Worm (Caenorhabditis elegans): ENCODE data around the gene sfxn-1.2.

Gene sfxn-1.2

DNA sequence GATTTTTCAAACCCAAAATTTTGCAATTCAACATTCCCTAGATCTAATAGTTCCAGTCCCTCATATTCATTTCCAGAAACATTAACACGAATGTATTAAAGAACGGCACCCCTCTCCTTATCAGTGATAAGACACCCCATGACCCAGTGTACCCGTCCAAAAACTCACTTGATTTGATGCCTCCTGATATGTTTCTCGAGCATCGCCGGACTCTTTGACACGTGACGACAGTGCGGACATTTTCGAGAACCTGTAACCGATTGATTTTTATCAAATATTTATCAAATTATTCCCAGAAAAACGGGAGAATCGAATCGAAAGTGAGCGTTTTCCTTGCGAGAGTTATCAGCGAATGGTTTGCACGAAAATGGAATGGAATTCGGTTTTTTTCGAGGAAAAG, 34.9 kb upstream of the sfxn-1.2 start:
- no peak for TF ChIP-seq hlh-12 (tag; optimal IDR thresholded peaks at IDR 0.05)
- 0 out of 2 replicates have a peak, but pooled peaks have one; percentile 44 for TF ChIP-seq nfyb-1 (GFP tag; IDR thresholded peaks at IDR 0.05)
- TF ChIP-seq ets-4 (GFP tag; optimal IDR thresholded peaks at IDR 0.05): peak; percentile 40
- peak; percentile 59 for TF ChIP-seq atf-7 (tag; optimal IDR thresholded peaks at IDR 0.05)
- TF ChIP-seq let-607 (tag; optimal IDR thresholded peaks at IDR 0.05): peak in 1 of 2 experiments; percentile 17
- no peak for TF ChIP-seq lir-1 (GFP tag; conservative IDR thresholded peaks at IDR 0.05)
- peak; percentile 42 for TF ChIP-seq tlf-1 (GFP tag; optimal IDR thresholded peaks at IDR 0.05)
- TF ChIP-seq Y53G8AR.9 (GFP tag; conservative IDR thresholded peaks at IDR 0.05): peak; percentile 69; the same call in 1 of the 2 replicates
- TF ChIP-seq B0336.3 (GFP tag; IDR thresholded peaks at IDR 0.05): peak; percentile 41; the same call in 1 of the 2 replicates
- TF ChIP-seq sea-2 (GFP tag; IDR thresholded peaks at IDR 0.05): no peak
- TF ChIP-seq nhr-80 (tag; optimal IDR thresholded peaks at IDR 0.05): peak; percentile 81
- TF ChIP-seq K11D2.4 (GFP tag; IDR thresholded peaks at IDR 0.05): 0 out of 2 replicates have a peak, but pooled peaks have one; percentile 28
- TF ChIP-seq snpc-4 (GFP tag; optimal IDR thresholded peaks at IDR 0.05): no peak
- peak in 1 of 4 experiments; percentile 16 for TF ChIP-seq snpc-4 (tag; optimal IDR thresholded peaks at IDR 0.05)
- peak; percentile 7 for TF ChIP-seq attf-5 (GFP tag; optimal IDR thresholded peaks at IDR 0.05)
- TF ChIP-seq dox-1 (GFP tag; IDR thresholded peaks at IDR 0.05): 0 out of 2 replicates have a peak, but pooled peaks have one; percentile 24
- no peak for TF ChIP-seq cebp-1 (GFP tag; IDR thresholded peaks at IDR 0.05)
- peak; percentile 66 for TF ChIP-seq cebp-1 (tag; optimal IDR thresholded peaks at IDR 0.05)
- peak; percentile 33 for TF ChIP-seq chd-7 (tag; optimal IDR thresholded peaks at IDR 0.05)
- no peak for TF ChIP-seq ekl-4 (GFP tag; IDR thresholded peaks at IDR 0.05)
- peak; percentile 48; the same call in 1 of the 2 replicates for TF ChIP-seq let-526 (GFP tag; IDR thresholded peaks at IDR 0.05)
- TF ChIP-seq madf-10 (tag; optimal IDR thresholded peaks at IDR 0.05): peak; percentile 38
- TF ChIP-seq F57C9.4 (tag; optimal IDR thresholded peaks at IDR 0.05): no peak
- peak; percentile 64; the same call in 1 of the 2 replicates for TF ChIP-seq hsf-1 (GFP tag; IDR thresholded peaks at IDR 0.05)
- peak; percentile 34 for TF ChIP-seq tbp1 (GFP tag; optimal IDR thresholded peaks at IDR 0.05)
- TF ChIP-seq nhr-90 (tag; optimal IDR thresholded peaks at IDR 0.05): peak; percentile 26
- no peak for TF ChIP-seq mel-28 (tag; optimal IDR thresholded peaks at IDR 0.05; ENCODE audit: borderline replicate concordance)

DNA sequence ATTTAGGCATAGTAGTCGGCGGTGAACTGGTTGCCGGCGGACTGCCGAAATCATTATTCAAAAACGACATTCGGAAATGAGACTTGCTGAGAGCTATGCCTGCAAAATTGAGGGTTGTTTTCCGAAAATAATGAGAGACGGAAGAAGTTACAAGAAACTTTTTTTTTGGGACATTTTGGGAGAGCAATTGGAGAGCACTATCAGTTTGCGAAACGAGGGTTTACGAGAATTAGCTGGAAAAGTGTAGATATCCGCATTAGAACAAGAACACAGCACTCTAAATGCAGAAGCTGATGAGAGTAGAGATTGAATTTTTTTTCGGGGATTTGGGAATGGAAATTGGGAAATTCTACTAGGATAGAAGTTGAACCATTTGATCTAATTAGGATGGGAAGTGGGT, 33.3 kb upstream of the sfxn-1.2 start, which contains the start of gene pqm-1:
TSS of gene pqm-1 (minus strand) at position 101 of the 400 bp plus-strand sequence.
- TF ChIP-seq F52B5.7 (tag; optimal IDR thresholded peaks at IDR 0.05) (no peak), B0261.1 (tag; optimal IDR thresholded peaks at IDR 0.05) (no peak), nfyb-1 (GFP tag; IDR thresholded peaks at IDR 0.05) (no peak), tbp1 (GFP tag; optimal IDR thresholded peaks at IDR 0.05) (no peak), B0019.2 (GFP tag; conservative IDR thresholded peaks at IDR 0.05) (no peak)

DNA sequence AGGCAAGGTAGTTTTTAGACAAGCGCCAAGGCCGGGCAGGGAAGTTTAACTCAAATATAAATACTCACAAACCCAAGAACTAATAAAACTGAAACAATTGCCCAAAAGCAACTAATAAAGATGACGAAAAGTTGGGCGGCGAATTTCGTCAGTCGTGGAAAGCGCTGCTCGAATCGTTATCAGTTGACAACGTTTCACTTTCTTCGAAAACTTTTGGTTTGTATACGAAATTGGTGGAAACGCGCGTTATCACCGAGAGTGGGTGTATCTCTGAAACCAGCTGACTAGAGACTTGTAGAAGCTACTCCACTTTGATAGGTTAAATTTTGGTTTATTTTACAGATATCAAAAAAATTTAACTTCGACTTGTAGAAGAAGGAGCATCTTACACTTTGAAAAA, 32.7 kb upstream of the sfxn-1.2 start:
- TF ChIP-seq dox-1 (GFP tag; IDR thresholded peaks at IDR 0.05): 0 out of 2 replicates have a peak, but pooled peaks have one; percentile 11
- peak; percentile 31; the same call in 1 of the 2 replicates for TF ChIP-seq Y53G8AR.9 (GFP tag; conservative IDR thresholded peaks at IDR 0.05)
- no peak for TF ChIP-seq gei-17 (GFP tag; optimal IDR thresholded peaks at IDR 0.05)
- no peak for TF ChIP-seq ets-4 (GFP tag; optimal IDR thresholded peaks at IDR 0.05)
- TF ChIP-seq nhr-80 (tag; optimal IDR thresholded peaks at IDR 0.05): peak; percentile 60
- no peak for TF ChIP-seq zim-3 (tag; optimal IDR thresholded peaks at IDR 0.05)

DNA sequence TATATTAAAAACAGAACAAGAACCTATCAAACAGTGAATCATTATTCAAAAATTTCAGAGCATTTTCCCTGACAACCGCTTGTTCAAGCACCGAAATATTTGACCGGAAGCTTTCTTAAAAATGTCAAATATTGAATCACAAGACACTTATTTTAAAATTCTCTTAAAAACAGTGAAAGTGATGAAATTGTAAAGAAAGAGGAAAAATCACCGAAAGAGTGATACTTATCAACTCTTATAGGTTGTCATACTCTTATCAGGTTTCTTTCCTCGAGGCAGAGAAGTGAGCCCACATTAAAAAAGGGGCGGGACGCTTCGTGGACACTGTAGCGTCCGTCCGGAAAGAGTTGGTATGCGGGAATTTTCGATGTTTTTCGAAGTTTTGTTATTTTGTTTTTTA, 32.0 kb upstream of the sfxn-1.2 start:
- no peak for TF ChIP-seq ets-4 (GFP tag; optimal IDR thresholded peaks at IDR 0.05)
- no peak for TF ChIP-seq nfya-2 (GFP tag; IDR thresholded peaks at IDR 0.05)
- TF ChIP-seq cebp-1 (GFP tag; IDR thresholded peaks at IDR 0.05): peak; percentile 33; the same call in 1 of the 2 replicates
- TF ChIP-seq cebp-1 (tag; optimal IDR thresholded peaks at IDR 0.05): peak; percentile 56
- TF ChIP-seq nhr-80 (tag; optimal IDR thresholded peaks at IDR 0.05): peak; percentile 74
- peak; percentile 19 for TF ChIP-seq tbp1 (GFP tag; optimal IDR thresholded peaks at IDR 0.05)
- no peak for TF ChIP-seq hmg-1.2 (GFP tag; IDR thresholded peaks at IDR 0.05)
- peak in 1 of 2 experiments; percentile 10 for TF ChIP-seq let-607 (tag; optimal IDR thresholded peaks at IDR 0.05)
- peak; percentile 46 for TF ChIP-seq F23B12.7 (tag; optimal IDR thresholded peaks at IDR 0.05; ENCODE audit: insufficient read depth)
- TF ChIP-seq unc-62 (GFP tag; optimal IDR thresholded peaks at IDR 0.05): peak; percentile 9

Measured in whole organism, young adult.